Worm (Caenorhabditis elegans): ENCODE data around the gene F59B1.2.

- no peak for TF ChIP-seq ama-1 (optimal IDR thresholded peaks at IDR 0.05)
- TF ChIP-seq pax-1 (tag; optimal IDR thresholded peaks at IDR 0.05) = no peak
- no peak for TF ChIP-seq ceh-9 (tag; optimal IDR thresholded peaks at IDR 0.05)
- no peak for TF ChIP-seq Y22D7AL.16 (tag; optimal IDR thresholded peaks at IDR 0.05)
- TF ChIP-seq sox-4 (tag; optimal IDR thresholded peaks at IDR 0.05) = no peak
- no peak for TF ChIP-seq fkh-6 (tag; optimal IDR thresholded peaks at IDR 0.05)
- no peak for TF ChIP-seq lin-11 (tag; optimal IDR thresholded peaks at IDR 0.05)
- no peak for TF ChIP-seq hlh-13 (GFP tag; optimal IDR thresholded peaks at IDR 0.05)
- no peak for TF ChIP-seq madf-2 (tag; optimal IDR thresholded peaks at IDR 0.05)
- TF ChIP-seq dmd-4 (tag; optimal IDR thresholded peaks at IDR 0.05; ENCODE audit: borderline replicate concordance) = no peak
- no peak for TF ChIP-seq elt-2 (tag; optimal IDR thresholded peaks at IDR 0.05)
- no peak for TF ChIP-seq unc-55 (GFP tag; optimal IDR thresholded peaks at IDR 0.05)
- TF ChIP-seq zip-5 (tag; optimal IDR thresholded peaks at IDR 0.05) = no peak
Observed at ce11 chrV:3647862-3648261, 14.7 kb downstream of the F59B1.2 start, which contains the start of gene F59B1.10.

Measured in whole organism, late embryonic.